Worm (Caenorhabditis elegans) whole organism, L1 larva: ENCODE data around the gene F01D5.2.
A peak's percentile ranks its signal among the peaks of the same experiment; 100 is the strongest.

Source experiments
- alr-1 ChIP-seq: fragments of 200-800 bp; sonication (Bioruptor generic); optimal IDR thresholded peaks from 2 replicates; lab custom pipeline; 2018; ENCODE audit warnings: borderline replicate concordance, mild to moderate bottlenecking, missing genetic modification characterization, missing compliant biosample characterization
- aly-2 ChIP-seq: fragments of 150-350 bp; optimal IDR thresholded peaks from 2 replicates; lab custom pipeline; 2014; ENCODE audit warnings: missing biosample characterization, missing genetic modification characterization
- dpl-1 ChIP-seq, 3 experiments: fragments of 150-350 bp in 2 of 3; sonication (generic microtip) in 1 of 3; optimal IDR thresholded peaks; 2 replicates each; lab custom pipeline; 2014 to 2017; ENCODE audit warnings: missing biosample characterization in 3 of 3, missing genetic modification characterization in 3 of 3, missing genetic modification reagents in 3 of 3
- hpl-2 ChIP-seq: fragments of 150-350 bp; optimal IDR thresholded peaks from 2 replicates; lab custom pipeline; 2014; ENCODE audit warnings: missing biosample characterization, missing genetic modification reagents, missing genetic modification characterization
- lin-13 ChIP-seq: fragments of 150-350 bp; optimal IDR thresholded peaks from 2 replicates; lab custom pipeline; 2014; ENCODE audit warnings: missing biosample characterization, missing genetic modification reagents, missing genetic modification characterization
- lin-39 ChIP-seq: fragments of 150-350 bp; optimal IDR thresholded peaks from 2 replicates; lab custom pipeline; 2014; ENCODE audit warnings: missing biosample characterization, missing genetic modification reagents, missing genetic modification characterization
- lsy-2 ChIP-seq, 2 experiments: fragments of 150-350 bp; optimal IDR thresholded peaks; 2 replicates each; lab custom pipeline; 2014; ENCODE audit warnings: missing biosample characterization in 2 of 2, missing genetic modification characterization in 2 of 2
- mdl-1 ChIP-seq, 2 experiments: fragments of 150-350 bp; optimal IDR thresholded peaks; 2 replicates each; lab custom pipeline; 2014 to 2017; ENCODE audit warnings: missing biosample characterization in 2 of 2, missing genetic modification characterization in 2 of 2, inconsistent platforms in 1 of 2
- nhr-12 ChIP-seq: sonication (generic microtip); optimal IDR thresholded peaks from 2 replicates; lab custom pipeline; 2017; ENCODE audit warnings: missing biosample characterization, missing genetic modification characterization
- nhr-84 ChIP-seq: sonication (generic microtip); optimal IDR thresholded peaks from 2 replicates; lab custom pipeline; 2017; ENCODE audit warnings: missing biosample characterization, missing genetic modification characterization
- nhr-90 ChIP-seq: sonication (generic microtip); optimal IDR thresholded peaks from 2 replicates; lab custom pipeline; 2016; ENCODE audit warnings: mild to moderate bottlenecking, missing genetic modification characterization, missing compliant biosample characterization; ENCODE audit not compliant: poor library complexity
- skn-1 ChIP-seq: fragments of 150-350 bp; optimal IDR thresholded peaks from 2 replicates; lab custom pipeline; 2014; ENCODE audit warnings: missing biosample characterization, missing genetic modification characterization
- sup-37 ChIP-seq: fragments of 200-800 bp; sonication (Bioruptor generic); optimal IDR thresholded peaks from 2 replicates; lab custom pipeline; 2018; ENCODE audit warnings: mild to moderate bottlenecking, missing genetic modification characterization, missing compliant biosample characterization
- unc-130 ChIP-seq: fragments of 150-350 bp; optimal IDR thresholded peaks from 2 replicates; lab custom pipeline; 2017; ENCODE audit warnings: missing biosample characterization, missing genetic modification characterization, inconsistent platforms

DNA sequence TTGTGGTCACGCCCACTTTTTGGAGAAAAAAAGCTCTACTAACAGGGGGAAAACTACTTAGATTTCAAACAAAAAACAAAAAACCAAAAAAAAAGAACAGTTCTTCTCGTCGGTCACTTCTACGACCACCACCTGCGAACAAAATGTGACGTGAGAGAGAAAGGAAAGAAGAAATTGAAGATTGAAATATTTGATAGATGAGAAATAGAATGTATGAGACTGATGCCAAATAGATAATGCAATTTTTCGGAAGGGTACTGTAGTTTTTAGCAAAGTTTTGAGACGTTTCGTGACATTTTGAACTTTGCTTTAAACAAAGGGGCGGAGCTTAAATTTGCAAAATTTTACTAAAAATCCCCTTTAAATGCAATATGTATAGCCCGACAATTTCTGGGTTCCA is 43.9 kb downstream of the F01D5.2 start:
- TF ChIP-seq nhr-12 (no peak), lin-13 (GFP tag; lab: Kevin White, UChicago) (no peak), alr-1 (no peak), skn-1 (no peak), sup-37 (GFP tag; lab: Kevin White, UChicago) (no peak), aly-2 (tag; lab: Kevin White, UChicago) (no peak), dpl-1 (GFP tag; optimal IDR thresholded peaks at IDR 0.05; lab: Kevin White, UChicago) (no peak), lin-39 (tag; lab: Kevin White, UChicago) (no peak), mdl-1 (tag; optimal IDR thresholded peaks at IDR 0.05; lab: Kevin White, UChicago) (no peak), lsy-2 (tag; optimal IDR thresholded peaks at IDR 0.05; lab: Kevin White, UChicago) (peak in 1 of 2 experiments; percentile 56), unc-130 (no peak), hpl-2 (no peak), nhr-84 (tag; lab: Kevin White, UChicago) (no peak), nhr-90 (no peak)
